Worm (Caenorhabditis elegans): ENCODE measurements around the gene pho-13.

The pho-13 gene

DNA sequence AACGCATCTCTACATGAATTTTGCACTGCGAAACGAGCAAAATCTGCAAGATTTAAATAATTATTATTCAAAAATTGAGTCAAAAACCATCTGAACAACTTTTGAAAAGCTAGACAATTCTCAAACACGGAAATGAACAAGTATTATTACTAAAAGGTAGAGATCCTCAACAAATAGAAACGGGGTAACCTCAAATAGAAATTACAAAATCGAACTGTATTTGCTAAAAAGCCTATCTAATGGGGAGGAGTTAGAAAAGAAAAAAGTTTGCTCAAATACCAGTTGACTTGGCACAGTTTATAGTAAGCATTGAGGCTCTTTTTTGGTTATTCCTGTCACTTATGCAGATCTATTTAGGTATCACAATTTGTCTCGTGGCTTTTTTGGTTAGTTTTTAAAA is 18.9 kb upstream of the pho-13 start, which contains the start of gene nas-25:
Gene nas-25 (plus strand): TSS at position 301 of the 400 bp plus-strand sequence.
- TF ChIP-seq dao-5 (tag; optimal IDR thresholded peaks at IDR 0.05) = no peak
- TF ChIP-seq W03F9.2 (tag; optimal IDR thresholded peaks at IDR 0.05) = no peak
- TF ChIP-seq him-1 (tag; optimal IDR thresholded peaks at IDR 0.05) = no peak

- TF ChIP-seq him-1 (tag; optimal IDR thresholded peaks at IDR 0.05) (no peak), W03F9.2 (tag; optimal IDR thresholded peaks at IDR 0.05) (no peak), dao-5 (tag; optimal IDR thresholded peaks at IDR 0.05) (no peak)
Observed at ce11 chrII:8822711-8823110, 15.9 kb upstream of the pho-13 start.

DNA sequence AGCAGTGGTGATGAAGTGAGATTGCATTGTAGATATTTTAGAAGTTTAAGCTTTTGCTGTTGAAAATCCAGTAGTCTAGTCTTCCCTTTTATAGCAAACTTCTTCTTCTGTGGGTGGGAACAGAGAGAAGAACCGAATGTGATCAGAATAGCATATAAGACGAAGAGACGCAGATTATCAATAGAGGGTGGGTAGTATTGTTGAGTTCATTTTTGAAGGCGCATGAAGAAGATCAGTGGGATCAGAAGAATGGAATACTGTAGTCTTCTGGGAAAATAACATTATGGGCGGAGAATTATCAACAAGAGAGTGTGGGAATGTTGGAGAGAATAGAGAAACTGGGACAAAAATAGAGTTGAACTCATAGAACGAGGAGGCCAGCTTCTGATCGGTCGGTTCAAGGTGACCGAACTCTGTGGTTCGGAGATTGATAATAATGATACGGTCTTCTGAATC is 14.3 kb upstream of the pho-13 start, which contains the start of gene F46C5.1:
Gene F46C5.1 (minus strand): TSS at position 51 of the 456 bp plus-strand sequence.
- TF ChIP-seq W03F9.2 (tag; optimal IDR thresholded peaks at IDR 0.05) = no peak
- no peak for TF ChIP-seq him-1 (tag; optimal IDR thresholded peaks at IDR 0.05)
- TF ChIP-seq dao-5 (tag; optimal IDR thresholded peaks at IDR 0.05) = no peak

ce11 chrII:8820126-8820972 is 13.5 kb upstream of the pho-13 start:
- TF ChIP-seq dao-5 (tag; optimal IDR thresholded peaks at IDR 0.05) = no peak
- no peak for TF ChIP-seq him-1 (tag; optimal IDR thresholded peaks at IDR 0.05)
- TF ChIP-seq W03F9.2 (tag; optimal IDR thresholded peaks at IDR 0.05) = no peak

DNA sequence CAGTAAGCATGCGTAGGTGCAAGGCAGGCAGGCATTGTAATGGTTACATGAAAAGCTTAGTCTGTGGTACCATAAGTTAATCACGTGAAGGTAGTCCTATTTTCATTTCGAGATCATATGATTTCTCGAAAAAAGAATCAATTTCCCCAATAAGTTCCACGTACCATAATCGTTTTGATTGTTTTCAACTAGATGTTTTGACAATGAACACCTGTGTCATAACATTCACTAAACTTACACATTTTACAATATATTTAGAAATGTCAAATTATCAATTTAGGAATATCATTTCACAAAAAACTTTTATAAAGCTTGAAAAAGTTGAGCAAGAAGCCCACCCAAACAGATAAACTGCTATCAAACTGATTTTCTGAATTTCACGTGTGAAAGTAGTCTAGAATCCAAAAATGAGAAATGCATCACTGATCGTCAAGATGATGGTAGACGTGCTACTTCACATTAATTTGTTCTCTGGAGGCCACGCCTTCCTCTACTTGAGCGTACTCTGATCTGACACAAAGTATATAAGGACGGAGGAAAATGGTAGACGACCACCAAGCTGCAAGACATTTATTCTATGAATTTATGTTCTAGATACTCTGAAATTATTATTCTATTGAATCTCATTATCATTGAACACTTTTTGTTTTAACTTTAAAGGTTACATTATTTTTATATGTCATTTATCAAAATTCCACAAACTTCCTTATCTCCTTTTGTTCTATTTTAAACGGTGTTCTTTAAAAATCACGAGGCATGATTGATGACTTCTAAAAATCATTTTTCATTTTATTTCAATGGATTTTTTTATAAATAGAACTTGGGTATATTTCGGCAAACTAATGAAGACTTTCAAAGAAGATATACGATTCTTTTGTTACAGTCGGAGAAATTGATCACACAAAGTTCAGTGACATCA is 12.4 kb upstream of the pho-13 start, which contains the start of gene F46C5.10:
Gene F46C5.10 (minus strand): TSS at position 51 of the 919 bp plus-strand sequence.
- TF ChIP-seq W03F9.2 (tag; optimal IDR thresholded peaks at IDR 0.05) (no peak), dao-5 (tag; optimal IDR thresholded peaks at IDR 0.05) (no peak), him-1 (tag; optimal IDR thresholded peaks at IDR 0.05) (no peak)

DNA sequence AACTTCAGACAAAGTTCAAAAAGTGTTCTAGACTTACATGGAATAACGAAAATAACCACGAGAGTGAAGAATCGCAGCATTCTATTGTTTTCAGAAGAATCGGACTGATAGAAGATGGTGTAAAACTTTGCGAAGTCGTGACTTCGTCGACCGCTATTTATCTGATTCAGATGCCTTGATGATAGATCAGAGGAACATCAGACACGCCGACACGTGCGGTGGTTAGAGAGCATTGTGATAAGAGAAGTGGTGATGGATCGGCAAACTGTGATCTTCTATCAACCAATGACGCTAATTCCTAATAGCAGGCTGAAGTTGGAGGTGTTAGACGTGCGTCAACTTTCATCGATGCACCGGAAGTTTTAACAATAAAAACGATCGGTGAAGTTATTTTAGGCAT is 11.4 kb upstream of the pho-13 start:
- TF ChIP-seq dao-5 (tag; optimal IDR thresholded peaks at IDR 0.05) (no peak), W03F9.2 (tag; optimal IDR thresholded peaks at IDR 0.05) (no peak), him-1 (tag; optimal IDR thresholded peaks at IDR 0.05) (no peak)

DNA sequence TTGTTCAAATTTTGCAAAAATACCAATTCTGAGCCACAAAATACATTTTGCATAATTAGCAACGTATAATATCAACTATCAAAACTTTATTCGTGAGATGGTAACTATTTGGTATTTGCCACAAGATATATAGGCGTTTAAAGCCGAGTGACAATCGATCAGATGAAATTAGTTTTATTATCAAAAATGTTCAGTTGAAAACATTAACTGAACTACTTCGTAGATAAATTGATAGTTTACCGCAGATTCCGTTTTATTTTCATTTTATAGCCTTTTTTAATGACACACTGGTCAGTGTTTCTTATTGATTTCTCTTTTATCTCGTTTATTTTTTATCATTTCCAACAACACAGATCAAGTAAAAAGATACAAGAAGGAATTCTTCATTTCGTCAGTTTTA is 10.4 kb upstream of the pho-13 start:
- TF ChIP-seq W03F9.2 (tag; optimal IDR thresholded peaks at IDR 0.05) = no peak
- no peak for TF ChIP-seq him-1 (tag; optimal IDR thresholded peaks at IDR 0.05)
- no peak for TF ChIP-seq dao-5 (tag; optimal IDR thresholded peaks at IDR 0.05)

ce11 chrII:8814231-8814630 is 7.4 kb upstream of the pho-13 start:
- TF ChIP-seq him-1 (tag; optimal IDR thresholded peaks at IDR 0.05) (no peak), dao-5 (tag; optimal IDR thresholded peaks at IDR 0.05) (no peak), W03F9.2 (tag; optimal IDR thresholded peaks at IDR 0.05) (no peak)

- TF ChIP-seq W03F9.2 (tag; optimal IDR thresholded peaks at IDR 0.05) = no peak
- TF ChIP-seq him-1 (tag; optimal IDR thresholded peaks at IDR 0.05) = no peak
- TF ChIP-seq dao-5 (tag; optimal IDR thresholded peaks at IDR 0.05) = no peak
Observed at ce11 chrII:8813659-8814058, 6.8 kb upstream of the pho-13 start.

DNA sequence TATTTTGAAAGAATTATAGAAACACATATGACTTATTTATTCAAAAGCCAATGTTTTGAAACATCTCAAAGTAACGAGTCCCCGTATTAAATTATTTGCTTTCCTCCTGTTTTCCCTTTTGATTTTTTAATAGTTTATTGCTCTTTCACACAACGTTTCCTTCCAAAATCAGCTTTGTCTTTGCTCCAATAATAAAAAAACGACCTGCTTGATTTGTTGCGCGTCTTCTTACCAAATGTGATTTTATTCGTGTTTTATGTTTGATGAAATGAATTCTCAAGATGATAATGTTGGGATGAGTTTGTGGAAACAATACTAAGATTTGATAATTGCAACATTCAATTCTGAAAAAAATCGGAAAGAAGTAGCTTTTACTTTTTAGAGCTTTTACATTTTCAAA is 5.5 kb upstream of the pho-13 start:
- TF ChIP-seq W03F9.2 (tag; optimal IDR thresholded peaks at IDR 0.05) (no peak), dao-5 (tag; optimal IDR thresholded peaks at IDR 0.05) (no peak), him-1 (tag; optimal IDR thresholded peaks at IDR 0.05) (no peak)

- TF ChIP-seq him-1 (tag; optimal IDR thresholded peaks at IDR 0.05) (no peak), dao-5 (tag; optimal IDR thresholded peaks at IDR 0.05) (no peak), W03F9.2 (tag; optimal IDR thresholded peaks at IDR 0.05) (no peak)
Observed at ce11 chrII:8811825-8812224, 5.0 kb upstream of the pho-13 start.

ce11 chrII:8810679-8811413 is 4.0 kb upstream of the pho-13 start, which contains the start of the genes F46C5.9 and rer-1:
Gene F46C5.9, minus strand, starts transcription at chrII:8810729.
Gene rer-1, plus strand, starts transcription at chrII:8811370.
- TF ChIP-seq W03F9.2 (tag; optimal IDR thresholded peaks at IDR 0.05) = peak; percentile 60
- TF ChIP-seq him-1 (tag; optimal IDR thresholded peaks at IDR 0.05) = no peak

ce11 chrII:8808482-8808881 is 1.7 kb upstream of the pho-13 start, which contains the start of gene F07H5.10:
Gene F07H5.10, minus strand, starts transcription at chrII:8808582.
- TF ChIP-seq him-1 (tag; optimal IDR thresholded peaks at IDR 0.05) (no peak), W03F9.2 (tag; optimal IDR thresholded peaks at IDR 0.05) (no peak), dao-5 (tag; optimal IDR thresholded peaks at IDR 0.05) (no peak)

Measured in whole organism, L4/young adult.